Worm (Caenorhabditis elegans) whole organism, early embryonic: Measurements from ENCODE around the gene C03C10.5.

Source experiments
- B0310.2 ChIP-seq: sonication (generic microtip); optimal IDR thresholded peaks from 2 replicates; lab custom pipeline; 2016; ENCODE audit warnings: mild to moderate bottlenecking, missing genetic modification characterization, missing compliant biosample characterization
- F13C5.2 ChIP-seq: sonication (generic microtip); optimal IDR thresholded peaks from 2 replicates; lab custom pipeline; 2017; ENCODE audit warnings: mild to moderate bottlenecking, missing genetic modification characterization, inconsistent platforms, missing compliant biosample characterization
- aly-1 ChIP-seq: sonication (generic microtip); optimal IDR thresholded peaks from 2 replicates; lab custom pipeline; 2016; ENCODE audit warnings: missing genetic modification characterization, missing compliant biosample characterization
- ama-1 ChIP-seq: fragments of 150-350 bp; optimal IDR thresholded peaks from 2 replicates; lab custom pipeline; 2014
- ceh-13 ChIP-seq: fragments of 200-800 bp; sonication (Bioruptor generic); optimal IDR thresholded peaks from 2 replicates; lab custom pipeline; 2018; ENCODE audit warnings: mild to moderate bottlenecking, missing genetic modification characterization, missing compliant biosample characterization
- ceh-36 ChIP-seq: sonication (generic microtip); optimal IDR thresholded peaks from 2 replicates; lab custom pipeline; 2016; ENCODE audit warnings: missing genetic modification characterization, inconsistent platforms, missing compliant biosample characterization
- ets-7 ChIP-seq: sonication (generic microtip); optimal IDR thresholded peaks from 2 replicates; lab custom pipeline; 2016; ENCODE audit warnings: missing genotype, missing genetic modification characterization, missing compliant biosample characterization
- flt-1 ChIP-seq: fragments of 200-800 bp; sonication (Bioruptor generic); IDR thresholded peaks from 2 replicates; pipeline ENCODE4 v1.3.6; 2022; ENCODE audit warnings: missing genetic modification characterization, missing compliant biosample characterization
- hmbx-1 ChIP-seq: sonication (generic microtip); optimal IDR thresholded peaks from 2 replicates; lab custom pipeline; 2016; ENCODE audit warnings: mild to moderate bottlenecking, missing genetic modification characterization, missing compliant biosample characterization
- hmg-4 ChIP-seq: fragments of 200-800 bp; sonication (Bioruptor generic); optimal IDR thresholded peaks from 2 replicates; lab custom pipeline; 2018; ENCODE audit warnings: mild to moderate bottlenecking, missing genetic modification characterization, missing compliant biosample characterization
- hnd-1 ChIP-seq: sonication (generic microtip); optimal IDR thresholded peaks from 2 replicates; lab custom pipeline; 2016; ENCODE audit warnings: missing genetic modification characterization, missing compliant biosample characterization
- pes-1 ChIP-seq: fragments of 200-800 bp; sonication (Bioruptor generic); IDR thresholded peaks from 2 replicates; pipeline ENCODE4 v1.3.6; 2022; ENCODE audit warnings: missing genetic modification reagents, missing genetic modification characterization, missing compliant biosample characterization
- scrt-1 ChIP-seq: fragments of 200-800 bp; sonication (Bioruptor generic); IDR thresholded peaks from 2 replicates; pipeline ENCODE4 v1.3.6; 2022; ENCODE audit warnings: missing genetic modification characterization, missing compliant biosample characterization
- sea-1 ChIP-seq: fragments of 200-800 bp; sonication (Bioruptor generic); conservative IDR thresholded peaks from 2 replicates; pipeline ENCODE4 v1.3.6; 2022; ENCODE audit warnings: missing genetic modification characterization, missing compliant biosample characterization
- tbx-11 ChIP-seq: fragments of 200-800 bp; sonication (Bioruptor generic); IDR thresholded peaks from 2 replicates; pipeline ENCODE4 v1.3.6; 2022; ENCODE audit warnings: missing genetic modification characterization, missing compliant biosample characterization
- tbx-37 ChIP-seq: fragments of 200-800 bp; sonication (Bioruptor generic); conservative IDR thresholded peaks from 2 replicates; pipeline ENCODE4 v1.3.6; 2022; ENCODE audit warnings: missing genetic modification reagents, missing genetic modification characterization, missing compliant biosample characterization
- tra-4 ChIP-seq: sonication (generic microtip); optimal IDR thresholded peaks from 2 replicates; lab custom pipeline; 2017; ENCODE audit warnings: missing genetic modification characterization, missing compliant biosample characterization

The C03C10.5 gene

ce11 chrIII:4057894-4058293 is 34.0 kb downstream of the C03C10.5 start, which contains the start of gene rcq-5:
rcq-5 (minus strand) TSS chrIII:4057976.
- TF ChIP-seq tra-4 (tag; lab: Kevin White, UChicago) (no peak), aly-1 (no peak), ceh-13 (no peak), sea-1 (GFP tag; lab: Robert Waterston, UW) (no peak), ceh-36 (no peak), tbx-37 (no peak), tbx-11 (no peak), scrt-1 (no peak), hnd-1 (tag; lab: Kevin White, UChicago) (no peak), ama-1 (no peak), ets-7 (tag; lab: Kevin White, UChicago) (no peak), F13C5.2 (tag; lab: Kevin White, UChicago) (no peak), hmbx-1 (tag; lab: Kevin White, UChicago) (no peak), flt-1 (GFP tag; lab: Robert Waterston, UW) (no peak), hmg-4 (GFP tag; lab: Kevin White, UChicago) (no peak), pes-1 (no peak), B0310.2 (tag; lab: Kevin White, UChicago) (no peak)

- no peak for TF ChIP-seq ceh-13
These were observed 42.8 kb downstream of the C03C10.5 start for ce11 chrIII:4049150-4049549.

ce11 chrIII:4039775-4040174 is 52.1 kb downstream of the C03C10.5 start:
- TF ChIP-seq F13C5.2 (tag; lab: Kevin White, UChicago) (no peak), ceh-13 (no peak), tbx-37 (no peak), hmbx-1 (tag; lab: Kevin White, UChicago) (no peak), ceh-36 (no peak)
